Worm (Caenorhabditis elegans) whole organism, L3 larva: ENCODE measurements around the gene tnt-3.

Source experiments
- fkh-10 ChIP-seq: sonication (generic microtip); optimal IDR thresholded peaks from 2 replicates; lab custom pipeline; 2017; ENCODE audit warnings: missing biosample characterization, missing genetic modification reagents, missing genetic modification characterization
- lin-39 ChIP-seq: fragments of 150-350 bp; optimal IDR thresholded peaks from 2 replicates; lab custom pipeline; 2018; ENCODE audit warnings: missing biosample characterization, missing genetic modification reagents, missing genetic modification characterization
- nhr-237 ChIP-seq: fragments of 150-350 bp; optimal IDR thresholded peaks from 2 replicates; lab custom pipeline; 2014; ENCODE audit warnings: missing biosample characterization, missing genetic modification characterization
- nhr-76 ChIP-seq: fragments of 150-350 bp; sonication (generic microtip); optimal IDR thresholded peaks from 5 replicates; lab custom pipeline; 2014; ENCODE audit warnings: missing biosample characterization, missing genetic modification characterization

- no peak for TF ChIP-seq fkh-10 (GFP tag; lab: Kevin White, UChicago)
- no peak for TF ChIP-seq lin-39 (tag; lab: Kevin White, UChicago)
- no peak for TF ChIP-seq nhr-237 (tag; lab: Kevin White, UChicago)
- TF ChIP-seq nhr-76 (tag; lab: Kevin White, UChicago), result peak; percentile 22
Observed at ce11 chrX:7990282-7990681, 45.4 kb upstream of the tnt-3 start.
